Worm (Caenorhabditis elegans) whole organism, L2 larva: ENCODE results near the gene seb-3.

Experiments
- C34F6.9 ChIP-seq: fragments of 150-350 bp; optimal IDR thresholded peaks from 2 replicates; lab custom pipeline; 2014; ENCODE audit warnings: missing biosample characterization, missing genetic modification characterization
- F13H6.1 ChIP-seq: sonication (generic microtip); optimal IDR thresholded peaks from 2 replicates; lab custom pipeline; 2016; ENCODE audit warnings: missing genetic modification characterization, missing compliant biosample characterization
- R02D3.7 ChIP-seq: fragments of 150-350 bp; optimal IDR thresholded peaks from 2 replicates; lab custom pipeline; 2014; ENCODE audit warnings: missing biosample characterization, missing genetic modification characterization
- Y55F3AM.14 ChIP-seq: fragments of 200-800 bp; sonication (Bioruptor generic); optimal IDR thresholded peaks from 2 replicates; lab custom pipeline; 2018; ENCODE audit warnings: mild to moderate bottlenecking, missing genetic modification characterization, missing compliant biosample characterization
- ZK546.5 ChIP-seq: sonication (generic microtip); optimal IDR thresholded peaks from 2 replicates; lab custom pipeline; 2017; ENCODE audit warnings: missing biosample characterization, missing genetic modification characterization
- alr-1 ChIP-seq: fragments of 150-350 bp; optimal IDR thresholded peaks from 2 replicates; lab custom pipeline; 2014; ENCODE audit warnings: missing biosample characterization, missing genetic modification characterization
- aly-2 ChIP-seq: fragments of 150-350 bp; optimal IDR thresholded peaks from 2 replicates; lab custom pipeline; 2014; ENCODE audit warnings: missing biosample characterization, missing genetic modification characterization
- ama-1 ChIP-seq: fragments of 150-350 bp; optimal IDR thresholded peaks from 2 replicates; lab custom pipeline; 2018; ENCODE audit warnings: inconsistent platforms
- blmp-1 ChIP-seq: sonication (generic microtip); optimal IDR thresholded peaks from 2 replicates; lab custom pipeline; 2017; ENCODE audit warnings: missing genetic modification characterization, mild to moderate bottlenecking, missing compliant biosample characterization, antibody characterized with exemption, moderate library complexity; ENCODE audit not compliant: insufficient read depth
- ceh-16 ChIP-seq: fragments of 150-350 bp; optimal IDR thresholded peaks from 2 replicates; lab custom pipeline; 2014; ENCODE audit warnings: missing biosample characterization, missing genetic modification characterization
- ceh-82 ChIP-seq: fragments of 150-350 bp; optimal IDR thresholded peaks from 2 replicates; lab custom pipeline; 2014; ENCODE audit warnings: missing biosample characterization, missing genetic modification characterization
- crh-2 ChIP-seq: sonication (generic microtip); optimal IDR thresholded peaks from 2 replicates; lab custom pipeline; 2017; ENCODE audit warnings: missing biosample characterization, missing genetic modification characterization
- dmd-4 ChIP-seq: sonication (generic microtip); optimal IDR thresholded peaks from 2 replicates; lab custom pipeline; 2017; ENCODE audit warnings: missing biosample characterization, missing genetic modification characterization
- egl-27 ChIP-seq: sonication (generic microtip); optimal IDR thresholded peaks from 3 replicates; lab custom pipeline; 2017; ENCODE audit warnings: missing biosample characterization, missing genetic modification reagents, missing genetic modification characterization
- elt-3 ChIP-seq: sonication (generic microtip); optimal IDR thresholded peaks from 2 replicates; lab custom pipeline; 2017; ENCODE audit warnings: missing biosample characterization, missing genetic modification characterization
- gmeb-1 ChIP-seq: fragments of 150-350 bp; optimal IDR thresholded peaks from 2 replicates; lab custom pipeline; 2014; ENCODE audit warnings: missing biosample characterization, missing genetic modification characterization
- lin-13 ChIP-seq: fragments of 150-350 bp; optimal IDR thresholded peaks from 2 replicates; lab custom pipeline; 2014; ENCODE audit warnings: missing biosample characterization, missing genetic modification reagents, missing genetic modification characterization
- lsy-2 ChIP-seq, 2 experiments: fragments of 150-350 bp in 1 of 2; sonication (generic microtip) in 1 of 2; optimal IDR thresholded peaks; 2 replicates each; lab custom pipeline; 2014 to 2017; ENCODE audit warnings: missing biosample characterization in 2 of 2, missing genetic modification characterization in 2 of 2
- mab-5 ChIP-seq: fragments of 150-350 bp; optimal IDR thresholded peaks from 2 replicates; lab custom pipeline; 2014; ENCODE audit warnings: missing biosample characterization, missing genetic modification characterization
- mbf-1 ChIP-seq: sonication (generic microtip); optimal IDR thresholded peaks from 2 replicates; lab custom pipeline; 2017; ENCODE audit warnings: missing biosample characterization, missing genetic modification characterization
- nhr-10 ChIP-seq: sonication (generic microtip); optimal IDR thresholded peaks from 2 replicates; lab custom pipeline; 2017; ENCODE audit warnings: missing biosample characterization, missing genetic modification characterization
- nhr-11 ChIP-seq: fragments of 150-350 bp; optimal IDR thresholded peaks from 2 replicates; lab custom pipeline; 2014; ENCODE audit warnings: missing biosample characterization, missing genetic modification characterization
- nhr-129 ChIP-seq: fragments of 150-350 bp; optimal IDR thresholded peaks from 2 replicates; lab custom pipeline; 2014; ENCODE audit warnings: missing biosample characterization, missing genetic modification characterization
- nhr-237 ChIP-seq: fragments of 150-350 bp; optimal IDR thresholded peaks from 2 replicates; lab custom pipeline; 2014; ENCODE audit warnings: missing biosample characterization, missing genetic modification characterization
- nhr-25 ChIP-seq: fragments of 150-350 bp; sonication (generic microtip); optimal IDR thresholded peaks from 3 replicates; lab custom pipeline; 2014; ENCODE audit warnings: missing biosample characterization, missing genetic modification characterization
- nhr-6 ChIP-seq: fragments of 150-350 bp; optimal IDR thresholded peaks from 2 replicates; lab custom pipeline; 2014; ENCODE audit warnings: missing biosample characterization, missing genetic modification characterization
- nhr-77 ChIP-seq: fragments of 150-350 bp; optimal IDR thresholded peaks from 2 replicates; lab custom pipeline; 2014; ENCODE audit warnings: missing biosample characterization, missing genetic modification characterization
- peb-1 ChIP-seq: fragments of 150-350 bp; optimal IDR thresholded peaks from 2 replicates; lab custom pipeline; 2014; ENCODE audit warnings: missing biosample characterization, missing genetic modification characterization
- sem-4 ChIP-seq: fragments of 150-350 bp; optimal IDR thresholded peaks from 2 replicates; lab custom pipeline; 2014; ENCODE audit warnings: missing biosample characterization, missing genetic modification reagents, missing genetic modification characterization
- sma-3 ChIP-seq: sonication (generic microtip); optimal IDR thresholded peaks from 2 replicates; lab custom pipeline; 2016; ENCODE audit warnings: missing genetic modification reagents, missing genetic modification characterization, missing compliant biosample characterization
- sma-9 ChIP-seq, 2 experiments: fragments of 150-350 bp in 1 of 2; sonication (generic microtip) in 1 of 2; optimal IDR thresholded peaks; 2 replicates each; lab custom pipeline; 2014 to 2016; ENCODE audit warnings: missing genetic modification characterization in 2 of 2, mild to moderate bottlenecking in 1 of 2, missing biosample characterization in 1 of 2, missing compliant biosample characterization in 1 of 2, missing genetic modification reagents in 1 of 2, moderate library complexity in 1 of 2
- snpc-4 ChIP-seq: fragments of 150-350 bp; optimal IDR thresholded peaks from 2 replicates; lab custom pipeline; 2014; ENCODE audit warnings: missing biosample characterization, missing genetic modification characterization
- unc-39 ChIP-seq: fragments of 150-350 bp; optimal IDR thresholded peaks from 2 replicates; lab custom pipeline; 2014; ENCODE audit warnings: missing biosample characterization, missing genetic modification characterization
- unc-55 ChIP-seq: fragments of 150-350 bp; sonication (generic microtip); optimal IDR thresholded peaks from 3 replicates; lab custom pipeline; 2014; ENCODE audit warnings: missing biosample characterization, missing genetic modification reagents, missing genetic modification characterization
- unc-62 ChIP-seq: fragments of 150-350 bp; optimal IDR thresholded peaks from 2 replicates; lab custom pipeline; 2014; ENCODE audit warnings: missing biosample characterization, missing genetic modification reagents, missing genetic modification characterization
- ztf-1 ChIP-seq: fragments of 200-800 bp; sonication (Bioruptor generic); conservative IDR thresholded peaks from 2 replicates; pipeline ENCODE4 v1.3.6; 2022; ENCODE audit warnings: missing genetic modification characterization, missing compliant biosample characterization
- ztf-11 ChIP-seq: sonication (generic microtip); optimal IDR thresholded peaks from 2 replicates; lab custom pipeline; 2017; ENCODE audit warnings: missing biosample characterization, missing genetic modification characterization

Gene seb-3

DNA sequence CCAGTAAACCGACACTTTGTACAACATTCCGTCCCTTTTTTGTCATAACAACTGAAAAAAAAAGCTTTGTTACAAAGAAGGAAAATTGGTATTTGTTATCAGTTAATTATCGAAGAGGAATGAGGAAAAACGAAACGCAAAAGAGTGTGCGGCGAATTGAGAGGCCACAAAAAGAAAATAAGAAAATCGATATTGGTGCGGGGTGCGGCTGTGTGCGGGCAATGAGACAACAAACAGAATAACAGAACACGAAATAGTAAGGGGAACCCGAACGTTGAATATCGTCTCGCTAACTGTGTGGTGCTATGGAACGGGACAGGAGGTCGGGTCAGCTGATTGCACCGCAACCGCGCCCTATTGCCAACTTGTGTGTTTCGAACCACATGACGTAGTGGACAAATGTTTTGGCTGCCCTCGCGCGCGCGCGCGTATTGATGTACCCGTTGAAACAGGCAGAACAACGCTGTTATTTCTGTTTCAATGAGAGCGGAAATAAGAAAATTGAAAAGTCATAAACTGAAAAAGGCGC, 14.5 kb downstream of the seb-3 start, which contains the start of gene C18B12.4 (continued):
- TF ChIP-seq R02D3.7 (tag; lab: Kevin White, UChicago) (no peak), mab-5 (peak; percentile 38), Y55F3AM.14 (peak; percentile 85), gmeb-1 (tag; lab: Kevin White, UChicago) (peak; percentile 0)
- TF ChIP-seq, all 48 proteins: peak for 27

DNA sequence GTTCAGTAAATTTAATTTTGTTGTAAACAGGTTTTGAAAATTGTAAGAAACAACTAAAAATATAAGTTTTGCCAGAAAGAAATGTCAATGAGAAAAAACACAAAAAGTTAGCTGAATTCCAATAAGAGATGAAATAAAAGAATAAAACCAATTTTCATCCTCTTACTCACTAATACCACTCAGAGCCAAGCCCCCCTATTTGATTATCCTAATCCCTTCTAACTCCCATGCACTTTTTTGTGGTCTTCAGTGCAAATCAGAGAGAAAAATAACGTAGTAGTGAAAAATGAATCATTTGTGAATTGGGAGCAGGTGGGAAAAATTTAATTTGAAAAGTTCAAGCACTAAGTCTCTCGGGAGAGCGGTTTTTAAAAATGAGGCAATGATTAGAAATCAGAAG, 15.2 kb downstream of the seb-3 start:
- no peak for TF ChIP-seq Y55F3AM.14
- TF ChIP-seq nhr-237 (tag; lab: Kevin White, UChicago): no peak
- no peak for TF ChIP-seq F13H6.1 (tag; lab: Kevin White, UChicago)
- no peak for TF ChIP-seq nhr-10 (tag; lab: Kevin White, UChicago)
- TF ChIP-seq nhr-11 (tag; lab: Kevin White, UChicago): no peak
- peak; percentile 27 for TF ChIP-seq egl-27 (tag; lab: Kevin White, UChicago)

DNA sequence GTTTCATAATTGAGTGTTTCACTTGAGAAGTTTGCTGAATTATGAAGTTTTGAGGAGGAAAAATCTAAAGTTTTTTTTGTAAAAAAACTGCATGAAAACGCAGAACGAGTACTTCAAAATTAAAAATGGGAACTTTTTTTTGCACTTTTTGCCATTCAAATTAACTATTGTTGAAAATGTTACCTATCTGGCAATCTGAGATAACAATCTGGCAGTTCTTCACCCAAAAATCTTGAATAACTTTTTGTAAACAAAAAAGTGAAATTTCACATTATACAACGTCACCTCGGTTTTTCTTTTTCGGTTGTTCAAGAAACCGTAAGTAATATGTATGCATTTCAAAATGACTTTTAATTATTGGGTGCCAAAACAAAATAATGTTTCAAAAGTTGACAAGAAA, 16.4 kb downstream of the seb-3 start:
- TF ChIP-seq nhr-25 (tag; lab: Kevin White, UChicago) (peak; percentile 20), mbf-1 (no peak), blmp-1 (tag; lab: Kevin White, UChicago) (peak; percentile 1), nhr-77 (tag; lab: Kevin White, UChicago) (no peak), sem-4 (tag; lab: Kevin White, UChicago) (no peak), ceh-16 (tag; lab: Kevin White, UChicago) (peak; percentile 30)

DNA sequence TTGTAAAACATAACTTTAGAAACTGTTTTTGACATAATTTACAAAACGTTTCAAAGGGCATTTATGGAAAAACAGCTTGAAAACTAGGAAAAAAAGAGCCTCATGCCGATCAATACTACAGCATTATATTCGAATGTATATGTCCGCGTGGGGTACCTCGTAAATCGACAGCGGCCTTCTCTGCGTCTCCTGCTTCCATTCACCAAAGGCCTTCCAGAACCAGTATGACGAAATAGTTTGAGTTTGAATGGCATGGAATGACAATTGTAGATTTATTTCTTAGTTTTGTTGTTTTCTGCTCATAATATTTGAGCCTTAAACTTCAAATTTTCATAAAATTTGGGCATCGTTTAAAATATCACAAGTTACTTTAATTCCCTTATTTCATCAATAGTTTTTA, 19.3 kb downstream of the seb-3 start:
- TF ChIP-seq dmd-4 (tag; lab: Kevin White, UChicago): no peak
- no peak for TF ChIP-seq unc-39 (tag; lab: Kevin White, UChicago)
- no peak for TF ChIP-seq ZK546.5 (tag; lab: Kevin White, UChicago)
- peak; percentile 44 for TF ChIP-seq C34F6.9
- no peak for TF ChIP-seq ama-1 (lab: Kevin White, UChicago)
- TF ChIP-seq unc-55 (GFP tag; lab: Kevin White, UChicago): peak; percentile 60
- TF ChIP-seq lsy-2 (tag; optimal IDR thresholded peaks at IDR 0.05; lab: Kevin White, UChicago): peak in 1 of 2 experiments; percentile 8
- TF ChIP-seq ceh-82 (tag; lab: Kevin White, UChicago): no peak
- no peak for TF ChIP-seq Y55F3AM.14
- TF ChIP-seq nhr-11 (tag; lab: Kevin White, UChicago): no peak
- TF ChIP-seq nhr-129 (tag; lab: Kevin White, UChicago): peak; percentile 20
- TF ChIP-seq R02D3.7 (tag; lab: Kevin White, UChicago): no peak
- TF ChIP-seq snpc-4 (tag; lab: Kevin White, UChicago): no peak
- TF ChIP-seq ceh-16 (tag; lab: Kevin White, UChicago): no peak
- no peak for TF ChIP-seq nhr-77 (tag; lab: Kevin White, UChicago)

DNA sequence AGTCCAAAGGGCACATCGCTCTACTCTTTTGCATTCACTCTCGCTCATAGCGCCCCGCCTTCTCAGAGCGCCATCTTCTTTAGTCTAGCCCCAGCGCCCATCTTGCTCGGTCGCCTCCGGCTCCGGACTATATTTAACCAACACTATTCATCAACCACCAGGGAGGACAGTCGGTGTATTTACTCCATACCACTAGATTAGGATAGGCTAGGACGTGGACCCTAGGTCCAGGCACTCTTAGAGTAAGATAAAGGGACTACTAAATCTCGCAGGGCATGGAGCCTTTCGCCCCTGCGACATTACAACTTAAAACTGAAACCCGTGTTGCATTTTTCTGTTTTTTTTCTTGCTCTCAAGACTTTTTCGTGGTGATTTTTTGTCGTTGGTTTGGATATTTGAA, 21.4 kb downstream of the seb-3 start:
- TF ChIP-seq nhr-6: no peak
- no peak for TF ChIP-seq aly-2 (tag; lab: Kevin White, UChicago)
- TF ChIP-seq lin-13 (GFP tag; lab: Kevin White, UChicago): no peak
- TF ChIP-seq dmd-4 (tag; lab: Kevin White, UChicago): no peak
- no peak for TF ChIP-seq Y55F3AM.14
- TF ChIP-seq ztf-1 (GFP tag; lab: Robert Waterston, UW): no peak
- no peak for TF ChIP-seq peb-1 (tag; lab: Kevin White, UChicago)

DNA sequence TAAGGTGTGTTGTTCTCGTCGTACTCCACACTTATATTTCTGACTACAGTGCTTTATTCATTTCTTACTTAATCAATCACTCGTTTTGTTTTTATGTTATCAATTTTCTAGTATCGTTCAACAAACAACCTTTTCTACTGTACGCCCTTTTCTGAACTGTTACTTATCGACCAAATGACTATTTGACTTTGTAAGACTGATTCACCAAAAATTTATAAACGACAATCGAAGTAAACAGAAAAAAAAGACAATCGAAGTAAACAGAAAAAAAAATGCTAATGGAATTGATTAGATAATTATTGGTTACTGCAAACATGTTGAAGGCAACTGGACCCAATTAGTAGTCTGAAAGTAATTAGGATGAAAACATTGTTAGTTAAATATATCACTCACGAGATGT, 23.9 kb downstream of the seb-3 start:
- TF ChIP-seq sem-4 (tag; lab: Kevin White, UChicago) (no peak), ama-1 (lab: Kevin White, UChicago) (no peak), crh-2 (tag; lab: Kevin White, UChicago) (no peak), ceh-16 (tag; lab: Kevin White, UChicago) (no peak), elt-3 (no peak), unc-62 (GFP tag; lab: Kevin White, UChicago) (no peak), alr-1 (tag; lab: Kevin White, UChicago) (no peak), nhr-11 (tag; lab: Kevin White, UChicago) (no peak), dmd-4 (tag; lab: Kevin White, UChicago) (no peak), ztf-11 (no peak), sma-3 (GFP tag; lab: Kevin White, UChicago) (no peak), nhr-77 (tag; lab: Kevin White, UChicago) (no peak), Y55F3AM.14 (no peak), F13H6.1 (tag; lab: Kevin White, UChicago) (no peak), sma-9 (GFP tag; optimal IDR thresholded peaks at IDR 0.05; lab: Kevin White, UChicago) (no peak), sma-9 (tag; optimal IDR thresholded peaks at IDR 0.05; lab: Kevin White, UChicago) (no peak)
